Worm (Caenorhabditis elegans) whole organism, mixed stage, embryonic: ENCODE results near the gene sri-61.
"Not testable (repeated sequence)": the region's sequence is repeated elsewhere in the genome, so short reads cannot be mapped to it uniquely, and the experiment has no call there.

Experiments used
- M03D4.4 ChIP-seq: sonication (generic microtip); optimal IDR thresholded peaks from 2 replicates; lab custom pipeline; 2017; ENCODE audit warnings: mild to moderate bottlenecking, missing genetic modification characterization, missing compliant biosample characterization
- bed-3 ChIP-seq: fragments of 200-800 bp; sonication (Bioruptor generic); optimal IDR thresholded peaks from 3 replicates; lab custom pipeline; 2018; ENCODE audit warnings: mild to moderate bottlenecking, missing genetic modification characterization, moderate library complexity, missing compliant biosample characterization
- blmp-1 ChIP-seq: fragments of 150-350 bp; optimal IDR thresholded peaks from 2 replicates; lab custom pipeline; 2014; ENCODE audit warnings: missing biosample characterization, missing genetic modification characterization
- ceh-39 ChIP-seq: fragments of 150-350 bp; optimal IDR thresholded peaks from 2 replicates; lab custom pipeline; 2014; ENCODE audit warnings: missing biosample characterization, missing genetic modification characterization
- ceh-43 ChIP-seq: fragments of 200-800 bp; sonication (Bioruptor generic); optimal IDR thresholded peaks from 2 replicates; lab custom pipeline; 2018; ENCODE audit warnings: mild to moderate bottlenecking, missing genetic modification characterization, moderate library complexity, missing compliant biosample characterization
- ceh-83 ChIP-seq: fragments of 200-800 bp; sonication (Bioruptor generic); optimal IDR thresholded peaks from 2 replicates; lab custom pipeline; 2018; ENCODE audit warnings: mild to moderate bottlenecking, missing genetic modification characterization, missing compliant biosample characterization
- ces-1 ChIP-seq: fragments of 150-350 bp; optimal IDR thresholded peaks from 2 replicates; lab custom pipeline; 2014; ENCODE audit warnings: missing biosample characterization, missing genetic modification reagents, missing genetic modification characterization
- drap-1 ChIP-seq: fragments of 200-800 bp; sonication (Bioruptor generic); optimal IDR thresholded peaks from 3 replicates; lab custom pipeline; 2018; ENCODE audit warnings: mild to moderate bottlenecking, missing genetic modification characterization, missing compliant biosample characterization
- elt-1 ChIP-seq: sonication (generic microtip); optimal IDR thresholded peaks from 2 replicates; lab custom pipeline; 2017; ENCODE audit warnings: missing genetic modification characterization, mild to moderate bottlenecking, missing compliant biosample characterization, antibody characterized with exemption, moderate library complexity, borderline replicate concordance; ENCODE audit not compliant: insufficient read depth
- elt-3 ChIP-seq: fragments of 150-350 bp; optimal IDR thresholded peaks from 2 replicates; lab custom pipeline; 2014; ENCODE audit warnings: missing biosample characterization, missing genetic modification characterization
- flh-1 ChIP-seq: fragments of 200-800 bp; sonication (Bioruptor generic); optimal IDR thresholded peaks from 2 replicates; lab custom pipeline; 2018; ENCODE audit warnings: mild to moderate bottlenecking, missing genetic modification characterization, moderate library complexity, missing compliant biosample characterization
- ham-2 ChIP-seq: fragments of 200-800 bp; sonication (Bioruptor generic); optimal IDR thresholded peaks from 2 replicates; lab custom pipeline; 2018; ENCODE audit warnings: mild to moderate bottlenecking, missing genetic modification characterization, missing compliant biosample characterization
- hlh-1 ChIP-seq: fragments of 150-350 bp; optimal IDR thresholded peaks from 2 replicates; lab custom pipeline; 2014; ENCODE audit warnings: missing biosample characterization, missing genetic modification reagents, missing genetic modification characterization
- lin-13 ChIP-seq: fragments of 150-350 bp; optimal IDR thresholded peaks from 2 replicates; lab custom pipeline; 2014; ENCODE audit warnings: missing biosample characterization, missing genetic modification characterization
- lin-32 ChIP-seq: fragments of 200-800 bp; sonication (Bioruptor generic); optimal IDR thresholded peaks from 2 replicates; lab custom pipeline; 2018; ENCODE audit warnings: mild to moderate bottlenecking, missing genetic modification characterization, missing compliant biosample characterization
- lsy-2 ChIP-seq: fragments of 150-350 bp; optimal IDR thresholded peaks from 2 replicates; lab custom pipeline; 2014; ENCODE audit warnings: missing biosample characterization, missing genetic modification characterization
- mab-5 ChIP-seq: fragments of 150-350 bp; optimal IDR thresholded peaks from 2 replicates; lab custom pipeline; 2014; ENCODE audit warnings: missing biosample characterization, missing genetic modification characterization
- mep-1 ChIP-seq: fragments of 150-350 bp; optimal IDR thresholded peaks from 2 replicates; lab custom pipeline; 2017; ENCODE audit warnings: missing biosample characterization, missing genetic modification reagents, missing genetic modification characterization, inconsistent platforms
- mls-2 ChIP-seq: sonication (generic microtip); optimal IDR thresholded peaks from 2 replicates; lab custom pipeline; 2016; ENCODE audit warnings: mild to moderate bottlenecking, missing genetic modification characterization, moderate library complexity, missing compliant biosample characterization
- nhr-12 ChIP-seq: fragments of 150-350 bp; optimal IDR thresholded peaks from 2 replicates; lab custom pipeline; 2014; ENCODE audit warnings: missing biosample characterization, missing genetic modification characterization
- nhr-2 ChIP-seq: fragments of 150-350 bp; optimal IDR thresholded peaks from 2 replicates; lab custom pipeline; 2014; ENCODE audit warnings: missing biosample characterization, missing genetic modification characterization
- nhr-237 ChIP-seq: fragments of 150-350 bp; optimal IDR thresholded peaks from 2 replicates; lab custom pipeline; 2014; ENCODE audit warnings: missing biosample characterization, missing genetic modification characterization
- nhr-28 ChIP-seq: fragments of 150-350 bp; optimal IDR thresholded peaks from 2 replicates; lab custom pipeline; 2014; ENCODE audit warnings: missing biosample characterization, missing genetic modification characterization
- nhr-76 ChIP-seq: sonication (generic microtip); optimal IDR thresholded peaks from 2 replicates; lab custom pipeline; 2017; ENCODE audit warnings: missing biosample characterization, missing genetic modification characterization
- pha-4 ChIP-seq: fragments of 150-350 bp; optimal IDR thresholded peaks from 2 replicates; lab custom pipeline; 2018; ENCODE audit warnings: missing biosample characterization, missing genetic modification reagents, missing genetic modification characterization
- sem-2 ChIP-seq: fragments of 200-800 bp; sonication (Bioruptor generic); optimal IDR thresholded peaks from 2 replicates; lab custom pipeline; 2018; ENCODE audit warnings: mild to moderate bottlenecking, missing genetic modification characterization, missing compliant biosample characterization
- snpc-4 ChIP-seq: fragments of 150-350 bp; optimal IDR thresholded peaks from 2 replicates; lab custom pipeline; 2014; ENCODE audit warnings: missing biosample characterization, missing genetic modification characterization
- sptf-1 ChIP-seq: sonication (generic microtip); optimal IDR thresholded peaks from 2 replicates; lab custom pipeline; 2017; ENCODE audit warnings: mild to moderate bottlenecking, missing genetic modification characterization, moderate library complexity, missing compliant biosample characterization
- tbx-8 ChIP-seq: fragments of 200-800 bp; sonication (Bioruptor generic); optimal IDR thresholded peaks from 2 replicates; lab custom pipeline; 2018; ENCODE audit warnings: mild to moderate bottlenecking, missing genetic modification characterization, moderate library complexity, missing compliant biosample characterization
- unc-120 ChIP-seq: sonication (generic microtip); optimal IDR thresholded peaks from 2 replicates; lab custom pipeline; 2017; ENCODE audit warnings: missing genetic modification characterization, missing compliant biosample characterization; ENCODE audit not compliant: poor library complexity, severe bottlenecking
- unc-39 ChIP-seq: fragments of 150-350 bp; optimal IDR thresholded peaks from 2 replicates; lab custom pipeline; 2014; ENCODE audit warnings: missing biosample characterization, missing genetic modification characterization
- unc-62 ChIP-seq: fragments of 150-350 bp; optimal IDR thresholded peaks from 2 replicates; lab custom pipeline; 2014; ENCODE audit warnings: missing biosample characterization, missing genetic modification reagents, missing genetic modification characterization
- zip-8 ChIP-seq: fragments of 150-350 bp; optimal IDR thresholded peaks from 2 replicates; lab custom pipeline; 2014; ENCODE audit warnings: missing biosample characterization, missing genetic modification characterization
- ztf-11 ChIP-seq: fragments of 150-350 bp; optimal IDR thresholded peaks from 2 replicates; lab custom pipeline; 2014; ENCODE audit warnings: missing biosample characterization, missing genetic modification characterization

Gene sri-61

DNA sequence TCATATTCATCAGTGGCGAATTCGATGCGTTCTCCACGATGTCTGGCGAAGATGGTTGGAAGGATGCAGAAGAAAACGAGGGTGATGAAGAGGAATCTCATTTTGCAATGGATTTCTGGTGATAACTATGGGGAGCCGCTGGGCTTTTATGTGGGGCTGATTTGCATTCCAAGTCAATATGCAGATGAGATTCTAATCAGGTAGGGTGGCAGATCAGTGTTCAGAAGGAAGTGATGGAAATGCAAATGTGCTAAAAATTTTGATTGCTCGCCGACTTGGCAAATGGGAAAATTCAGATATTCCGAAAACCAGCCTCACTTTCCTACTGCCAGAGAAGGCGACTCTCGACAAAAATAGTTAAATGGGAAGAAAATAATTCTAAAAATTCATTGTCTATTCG, 10.0 kb downstream of the sri-61 start, which contains the start of gene nspf-3:
TSS of gene nspf-3 (minus strand) at position 101 of the 400 bp plus-strand sequence.
- TF ChIP-seq nhr-12 (tag; lab: Kevin White, UChicago) (no peak), unc-120 (no peak), nhr-76 (tag; lab: Kevin White, UChicago) (no peak), ceh-83 (GFP tag; lab: Kevin White, UChicago) (no peak), ztf-11 (tag; lab: Kevin White, UChicago) (no peak), blmp-1 (no peak), snpc-4 (tag; lab: Kevin White, UChicago) (no peak), elt-1 (tag; lab: Kevin White, UChicago) (no peak), pha-4 (tag; lab: Kevin White, UChicago) (no peak), ceh-39 (tag; lab: Kevin White, UChicago) (no peak), mls-2 (no peak), sptf-1 (tag; lab: Kevin White, UChicago) (no peak), M03D4.4 (tag; lab: Kevin White, UChicago) (no peak), flh-1 (no peak), elt-3 (tag; lab: Kevin White, UChicago) (no peak), sem-2 (no peak), unc-39 (tag; lab: Kevin White, UChicago) (no peak), zip-8 (no peak)

DNA sequence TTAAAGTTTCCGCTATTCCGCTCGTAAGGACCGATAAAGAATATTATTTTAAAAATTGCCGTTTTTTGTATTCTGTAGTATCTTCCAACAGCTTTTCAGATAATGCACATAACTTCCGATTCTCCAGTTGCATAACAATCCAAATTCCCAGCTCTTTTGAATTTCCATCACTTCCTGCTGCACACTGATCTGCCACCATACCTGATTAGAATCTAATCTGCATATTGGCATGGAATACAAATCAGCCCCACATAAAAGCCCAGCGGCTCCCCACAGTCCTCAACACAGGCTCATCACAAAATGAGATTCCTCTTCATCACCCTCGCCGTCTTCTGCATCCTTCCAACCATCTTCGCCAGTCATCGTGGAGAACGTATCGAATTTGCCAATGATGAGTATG, 11.5 kb downstream of the sri-61 start, which contains the start of gene nspf-2:
TSS of gene nspf-2 (plus strand) at position 301 of the 400 bp plus-strand sequence.
- not testable (repeated sequence) for TF ChIP-seq ces-1 (GFP tag; lab: Kevin White, UChicago); lin-32 (GFP tag; lab: Kevin White, UChicago); nhr-28

DNA sequence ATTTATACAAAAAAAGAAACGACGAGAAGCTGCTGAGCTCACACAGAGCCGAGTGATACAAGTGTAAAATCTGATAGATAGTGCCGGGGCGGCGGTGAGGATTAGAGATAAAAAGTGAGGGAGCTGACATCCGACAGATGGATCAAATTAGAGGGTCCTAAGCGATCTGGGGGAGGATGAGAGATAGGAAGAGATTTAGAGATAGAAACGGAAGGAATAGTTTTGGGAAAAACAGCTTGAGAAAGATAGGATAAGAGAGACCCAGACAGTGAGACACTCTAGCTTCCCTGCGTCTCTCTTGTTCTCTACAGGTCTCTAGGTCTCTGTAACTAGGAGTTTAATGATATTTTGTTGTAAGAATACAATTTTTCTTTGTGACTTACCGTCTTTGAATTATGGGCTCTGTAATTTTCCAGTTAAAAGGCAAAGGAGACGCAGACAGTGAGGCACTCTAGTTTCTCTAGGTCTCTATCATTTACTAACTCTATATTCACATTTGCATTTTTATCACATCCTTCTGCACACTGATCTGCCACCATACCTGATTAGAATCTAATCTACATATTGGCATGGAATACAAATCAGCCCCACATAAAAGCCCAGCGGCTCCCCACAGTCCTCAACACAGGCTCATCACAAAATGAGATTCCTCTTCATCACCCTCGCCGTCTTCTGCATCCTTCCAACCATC, 13.0 kb downstream of the sri-61 start, which contains the start of the genes sup-9 and nspf-1:
TSS of gene sup-9 (minus strand) at position 43 of the 691 bp plus-strand sequence.
TSS of gene nspf-1 (plus strand) at position 641 of the 691 bp plus-strand sequence.
- TF ChIP-seq nhr-237 (tag; lab: Kevin White, UChicago) (no peak), pha-4 (tag; lab: Kevin White, UChicago) (no peak), hlh-1 (tag; lab: Kevin White, UChicago) (peak; percentile 34), nhr-2 (tag; lab: Kevin White, UChicago) (no peak), nhr-28 (no peak), ham-2 (GFP tag; lab: Kevin White, UChicago) (no peak), drap-1 (GFP tag; lab: Kevin White, UChicago) (no peak), sem-2 (no peak), elt-3 (tag; lab: Kevin White, UChicago) (no peak), mls-2 (no peak), zip-8 (no peak), ces-1 (GFP tag; lab: Kevin White, UChicago) (peak; percentile 15), lin-32 (GFP tag; lab: Kevin White, UChicago) (no peak), mab-5 (tag; lab: Kevin White, UChicago) (no peak), nhr-12 (tag; lab: Kevin White, UChicago) (no peak), lsy-2 (tag; lab: Kevin White, UChicago) (no peak), nhr-76 (tag; lab: Kevin White, UChicago) (no peak), blmp-1 (no peak), tbx-8 (GFP tag; lab: Kevin White, UChicago) (no peak), M03D4.4 (tag; lab: Kevin White, UChicago) (no peak), sptf-1 (tag; lab: Kevin White, UChicago) (no peak), elt-1 (tag; lab: Kevin White, UChicago) (no peak), mep-1 (no peak), unc-120 (peak; percentile 48), unc-62 (peak; percentile 65), unc-39 (tag; lab: Kevin White, UChicago) (no peak), ztf-11 (tag; lab: Kevin White, UChicago) (no peak), ceh-43 (GFP tag; lab: Kevin White, UChicago) (no peak), ceh-39 (tag; lab: Kevin White, UChicago) (no peak), lin-13 (no peak), flh-1 (no peak), bed-3 (GFP tag; lab: Kevin White, UChicago) (no peak)
- TF ChIP-seq, all 35 proteins: peak for 4
